Worm (Caenorhabditis elegans) whole organism, early embryonic: Measurements from ENCODE around the gene capa-1.

Experiments
- ama-1 ChIP-seq: fragments of 150-350 bp; optimal IDR thresholded peaks from 2 replicates; lab custom pipeline; 2014
- ceh-13 ChIP-seq: fragments of 200-800 bp; sonication (Bioruptor generic); optimal IDR thresholded peaks from 2 replicates; lab custom pipeline; 2018; ENCODE audit warnings: mild to moderate bottlenecking, missing genetic modification characterization, missing compliant biosample characterization
- ceh-36 ChIP-seq: sonication (generic microtip); optimal IDR thresholded peaks from 2 replicates; lab custom pipeline; 2016; ENCODE audit warnings: missing genetic modification characterization, inconsistent platforms, missing compliant biosample characterization
- flt-1 ChIP-seq: fragments of 200-800 bp; sonication (Bioruptor generic); IDR thresholded peaks from 2 replicates; pipeline ENCODE4 v1.3.6; 2022; ENCODE audit warnings: missing genetic modification characterization, missing compliant biosample characterization
- hmg-4 ChIP-seq: fragments of 200-800 bp; sonication (Bioruptor generic); optimal IDR thresholded peaks from 2 replicates; lab custom pipeline; 2018; ENCODE audit warnings: mild to moderate bottlenecking, missing genetic modification characterization, missing compliant biosample characterization
- hnd-1 ChIP-seq: sonication (generic microtip); optimal IDR thresholded peaks from 2 replicates; lab custom pipeline; 2016; ENCODE audit warnings: missing genetic modification characterization, missing compliant biosample characterization
- scrt-1 ChIP-seq: fragments of 200-800 bp; sonication (Bioruptor generic); IDR thresholded peaks from 2 replicates; pipeline ENCODE4 v1.3.6; 2022; ENCODE audit warnings: missing genetic modification characterization, missing compliant biosample characterization
- sea-1 ChIP-seq: fragments of 200-800 bp; sonication (Bioruptor generic); conservative IDR thresholded peaks from 2 replicates; pipeline ENCODE4 v1.3.6; 2022; ENCODE audit warnings: missing genetic modification characterization, missing compliant biosample characterization
- tbx-37 ChIP-seq: fragments of 200-800 bp; sonication (Bioruptor generic); conservative IDR thresholded peaks from 2 replicates; pipeline ENCODE4 v1.3.6; 2022; ENCODE audit warnings: missing genetic modification reagents, missing genetic modification characterization, missing compliant biosample characterization

ce11 chrX:5897038-5897437 lies 22.2 kb upstream of the capa-1 start, which contains the start of gene tbc-16:
- TF ChIP-seq scrt-1 (GFP tag; lab: Robert Waterston, UW) (no peak), ceh-36 (tag; lab: Kevin White, UChicago) (no peak), flt-1 (GFP tag; lab: Robert Waterston, UW) (no peak), tbx-37 (GFP tag; lab: Robert Waterston, UW) (no peak), hnd-1 (no peak), ama-1 (lab: Kevin White, UChicago) (no peak), ceh-13 (GFP tag; lab: Kevin White, UChicago) (no peak), sea-1 (GFP tag; lab: Robert Waterston, UW) (no peak), hmg-4 (GFP tag; lab: Kevin White, UChicago) (no peak)
